Worm (Caenorhabditis elegans): Measurements from ENCODE around the gene F43C11.3.

DNA sequence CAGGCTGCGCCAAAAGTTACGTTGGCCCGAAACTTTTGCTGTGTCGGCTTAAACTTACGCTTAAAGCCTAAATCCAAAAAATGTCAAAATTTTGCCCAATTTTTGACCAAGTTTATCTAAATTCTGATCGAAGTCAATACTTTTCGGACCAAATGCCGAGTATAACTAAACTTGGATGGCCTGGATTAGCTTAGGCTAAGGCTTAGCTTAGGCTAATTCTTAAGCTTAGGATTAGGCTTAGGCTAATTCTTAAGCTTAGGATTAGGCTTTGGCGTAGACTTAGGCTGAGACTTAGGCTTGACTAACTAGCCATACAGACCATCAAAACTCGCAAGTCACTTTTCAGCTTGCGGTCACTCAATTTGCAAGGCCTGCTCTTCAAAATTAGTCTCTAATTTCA, 16.9 kb upstream of the F43C11.3 start:
- TF ChIP-seq alr-1 (tag; optimal IDR thresholded peaks at IDR 0.05; ENCODE audit: borderline replicate concordance) (no peak), aha-1 (tag; optimal IDR thresholded peaks at IDR 0.05) (no peak), fos-1 (tag; optimal IDR thresholded peaks at IDR 0.05) (no peak), ceh-88 (GFP tag; IDR thresholded peaks at IDR 0.05) (no peak), nhr-12 (tag; optimal IDR thresholded peaks at IDR 0.05) (no peak), efl-1 (optimal IDR thresholded peaks at IDR 0.05) (no peak), efl-1 (GFP tag; optimal IDR thresholded peaks at IDR 0.05 in 1 of 2) (no peak), ets-5 (GFP tag; IDR thresholded peaks at IDR 0.05) (no peak), unc-30 (tag; optimal IDR thresholded peaks at IDR 0.05) (no peak), elt-3 (tag; optimal IDR thresholded peaks at IDR 0.05) (no peak), sox-4 (tag; optimal IDR thresholded peaks at IDR 0.05) (no peak)

Data from whole organism, L1 larva.